Fruit fly (Drosophila melanogaster) whole organism: ENCODE data around the gene CG31606.
A peak's percentile ranks its signal among the peaks of the same experiment; 100 is the strongest.

ENCODE experiments used
- CG8478 ChIP-seq: fragments of >200 bp; optimal IDR thresholded peaks from 2 replicates; lab custom pipeline; 2018; ENCODE audit warnings: inconsistent platforms
- Dll ChIP-seq: fragments of >200 bp; optimal IDR thresholded peaks from 2 replicates; lab custom pipeline; 2017
- EcR ChIP-seq, 2 experiments: fragments of >200 bp; optimal IDR thresholded peaks; 2 replicates each; lab custom pipeline; 2017; ENCODE audit warnings: missing biosample characterization in 2 of 2, missing genetic modification characterization in 2 of 2, missing genetic modification reagents in 2 of 2
- pan ChIP-seq: fragments of >200 bp; optimal IDR thresholded peaks from 2 replicates; lab custom pipeline; 2017
- psq ChIP-seq: fragments of >200 bp; optimal IDR thresholded peaks from 2 replicates; lab custom pipeline; 2017
- usp ChIP-seq: fragments of >200 bp; optimal IDR thresholded peaks from 2 replicates; lab custom pipeline; 2017; ENCODE audit warnings: missing biosample characterization, missing genetic modification characterization, mixed read lengths

Gene CG31606

DNA sequence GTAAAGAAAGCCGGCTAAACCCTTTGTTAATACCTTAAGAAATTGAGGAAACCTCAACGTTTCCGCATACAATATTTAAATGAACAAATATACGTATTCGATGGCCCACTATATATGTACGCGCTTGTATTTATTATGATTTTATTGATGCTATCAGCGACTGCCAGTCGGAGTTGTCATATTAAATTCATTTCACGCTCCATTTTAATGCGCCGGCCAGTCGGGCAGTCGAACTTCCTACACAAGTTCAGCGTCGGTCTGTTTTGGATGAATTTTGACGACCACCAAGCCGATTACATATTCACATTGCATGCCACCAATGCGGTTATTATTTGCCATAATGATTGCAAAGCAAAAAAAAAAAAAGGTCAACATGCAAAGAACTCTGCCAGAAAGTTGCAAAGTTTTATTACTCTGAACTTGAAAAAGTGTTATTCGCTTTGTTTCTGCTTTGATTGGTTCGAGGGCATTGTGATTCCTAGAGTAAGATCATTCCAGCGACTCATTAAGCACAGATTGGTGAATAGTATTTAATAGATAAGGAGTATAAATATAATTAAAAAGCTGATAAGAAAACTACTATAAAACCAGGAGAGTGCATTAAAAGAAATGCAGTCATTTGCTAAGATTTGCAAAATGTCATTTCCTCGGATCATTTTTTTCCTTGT lies at the start of gene CG31606:
CG31606 (plus strand) TSS at position 618 of the 668 bp plus-strand sequence.
- no peak for TF ChIP-seq usp (GFP tag; lab: Kevin White, UChicago)
- TF ChIP-seq EcR (GFP tag; optimal IDR thresholded peaks at IDR 0.05; lab: Kevin White, UChicago), result no peak
- no peak for TF ChIP-seq pan (lab: Kevin White, UChicago)
- no peak for TF ChIP-seq Dll (lab: Kevin White, UChicago)
- no peak for TF ChIP-seq CG8478 (lab: Kevin White, UChicago)
- TF ChIP-seq psq (lab: Kevin White, UChicago), result no peak

dm6 chr2L:8097964-8098945 lies 49.2 kb upstream of the CG31606 start:
- TF ChIP-seq psq (lab: Kevin White, UChicago) (no peak), pan (lab: Kevin White, UChicago) (no peak), EcR (GFP tag; optimal IDR thresholded peaks at IDR 0.05; lab: Kevin White, UChicago) (no peak), usp (GFP tag; lab: Kevin White, UChicago) (no peak), CG8478 (lab: Kevin White, UChicago) (no peak), Dll (lab: Kevin White, UChicago) (no peak)

dm6 chr2L:8099050-8099449 lies 48.4 kb upstream of the CG31606 start:
- no peak for TF ChIP-seq psq (lab: Kevin White, UChicago)
- no peak for TF ChIP-seq Dll (lab: Kevin White, UChicago)
- TF ChIP-seq CG8478 (lab: Kevin White, UChicago), result no peak

dm6 chr2L:8099615-8100375 lies 47.6 kb upstream of the CG31606 start:
- TF ChIP-seq EcR (GFP tag; optimal IDR thresholded peaks at IDR 0.05; lab: Kevin White, UChicago) (no peak), psq (lab: Kevin White, UChicago) (no peak), Dll (lab: Kevin White, UChicago) (no peak), pan (lab: Kevin White, UChicago) (no peak), usp (GFP tag; lab: Kevin White, UChicago) (no peak), CG8478 (lab: Kevin White, UChicago) (peak; percentile 23)

DNA sequence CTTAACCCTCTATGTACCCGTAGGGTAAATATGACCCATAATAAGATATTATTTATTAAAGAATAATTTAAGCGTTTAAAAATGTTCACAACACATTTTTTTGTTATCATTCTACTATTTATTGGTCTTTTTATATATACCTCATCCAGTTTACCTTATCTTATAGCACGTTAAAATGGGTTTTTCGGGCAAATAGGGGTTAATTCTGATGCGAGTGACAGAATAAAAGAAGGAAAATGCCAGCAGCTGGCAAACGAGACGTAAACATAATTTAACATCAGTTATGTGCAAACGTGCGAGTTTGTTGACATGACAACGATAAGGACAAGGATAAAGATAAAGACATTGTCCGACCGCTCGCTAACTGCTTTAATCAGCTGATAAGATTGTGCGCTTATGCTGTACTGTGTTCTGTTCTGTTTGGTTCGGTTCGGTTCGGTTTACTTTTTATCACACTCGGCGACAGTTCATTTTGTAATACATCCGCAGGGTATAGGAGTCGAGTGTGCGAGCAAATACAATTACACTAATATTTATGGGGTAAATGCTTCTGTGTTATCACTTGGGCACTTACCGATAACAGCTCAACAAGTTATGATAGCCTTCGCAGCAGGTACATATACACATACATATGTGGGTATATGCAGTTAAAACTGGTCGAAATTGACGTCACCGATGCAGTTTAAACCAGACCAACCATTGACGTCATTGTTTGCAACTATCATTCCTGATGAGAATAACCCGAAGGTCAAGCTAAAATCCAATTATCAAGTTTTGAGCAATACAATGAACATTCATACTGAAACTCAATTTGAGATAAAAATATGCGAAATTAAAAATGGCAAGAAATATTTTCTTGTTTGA lies 46.7 kb upstream of the CG31606 start:
- TF ChIP-seq usp (GFP tag; lab: Kevin White, UChicago) (no peak), Dll (lab: Kevin White, UChicago) (no peak), pan (lab: Kevin White, UChicago) (no peak), EcR (GFP tag; optimal IDR thresholded peaks at IDR 0.05; lab: Kevin White, UChicago) (no peak), CG8478 (lab: Kevin White, UChicago) (no peak), psq (lab: Kevin White, UChicago) (no peak)

dm6 chr2L:8103073-8103472 lies 44.3 kb upstream of the CG31606 start:
- TF ChIP-seq Dll (lab: Kevin White, UChicago), result no peak
- TF ChIP-seq CG8478 (lab: Kevin White, UChicago), result no peak
- peak; percentile 46 for TF ChIP-seq pan (lab: Kevin White, UChicago)

dm6 chr2L:8104094-8104493 lies 43.3 kb upstream of the CG31606 start:
- TF ChIP-seq CG8478 (lab: Kevin White, UChicago) (peak; percentile 49), psq (lab: Kevin White, UChicago) (no peak)

DNA sequence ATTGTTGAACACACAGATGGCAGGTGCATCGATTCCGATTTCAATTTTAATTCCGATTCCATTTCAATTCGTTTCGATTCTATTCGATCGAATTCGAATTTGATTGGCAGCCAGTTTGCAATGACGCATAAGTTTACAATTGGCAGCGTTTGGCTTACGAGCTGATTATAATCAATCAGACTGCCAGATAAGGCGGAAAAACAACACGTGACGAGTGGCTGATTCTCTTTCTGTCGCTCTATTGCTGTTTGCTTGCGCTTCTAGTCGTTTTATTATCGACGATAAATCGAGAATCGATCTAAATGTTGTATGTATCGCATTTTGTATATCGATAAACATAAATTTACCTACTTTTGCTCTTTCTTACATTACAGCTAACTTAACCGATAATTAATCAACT lies 42.7 kb upstream of the CG31606 start:
- TF ChIP-seq Dll (lab: Kevin White, UChicago) (no peak), pan (lab: Kevin White, UChicago) (no peak), psq (lab: Kevin White, UChicago) (no peak), usp (GFP tag; lab: Kevin White, UChicago) (no peak), CG8478 (lab: Kevin White, UChicago) (no peak), EcR (GFP tag; optimal IDR thresholded peaks at IDR 0.05; lab: Kevin White, UChicago) (no peak)

DNA sequence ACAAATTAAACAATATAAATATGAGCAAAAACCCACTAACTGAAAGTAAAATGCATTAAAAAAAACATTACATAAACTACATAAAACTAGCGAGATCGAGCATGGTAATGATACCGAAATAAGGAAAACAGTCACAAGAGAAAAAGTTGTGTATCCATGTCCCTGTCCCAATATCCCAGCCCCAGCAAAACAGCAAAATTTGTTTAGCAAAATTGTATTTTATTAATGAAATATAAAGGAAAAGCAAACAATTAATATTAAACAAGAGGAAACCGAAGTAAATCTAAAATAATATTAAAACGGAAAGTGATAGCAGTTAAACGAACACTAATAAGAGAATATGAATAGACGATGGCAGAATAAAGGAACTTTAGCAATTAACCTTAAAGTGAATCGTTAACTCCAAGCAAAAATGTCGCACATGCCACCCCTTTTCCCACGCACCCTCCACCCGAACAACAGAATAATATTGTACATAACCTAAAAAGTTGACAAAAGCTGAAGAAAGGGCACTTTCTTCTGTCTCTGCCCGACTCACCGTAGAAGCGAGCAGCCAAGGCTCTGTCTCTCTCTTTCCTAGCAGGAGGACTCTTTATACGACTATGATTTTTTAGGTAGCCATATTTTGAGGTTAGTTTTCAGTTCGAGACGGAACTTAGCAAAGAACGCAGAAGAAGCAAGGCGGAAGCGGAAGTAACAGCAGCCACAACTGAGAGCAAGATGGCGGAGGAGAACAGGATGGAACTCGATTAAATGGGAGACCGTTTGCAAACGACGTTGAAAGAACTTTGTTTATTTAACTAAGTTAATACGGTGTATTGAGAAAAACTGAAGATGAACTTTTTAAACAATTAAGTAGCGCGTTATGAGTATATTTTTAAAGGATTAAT lies 36.6 kb upstream of the CG31606 start:
- TF ChIP-seq Dll (lab: Kevin White, UChicago) (no peak), pan (lab: Kevin White, UChicago) (no peak), usp (GFP tag; lab: Kevin White, UChicago) (no peak), EcR (GFP tag; optimal IDR thresholded peaks at IDR 0.05; lab: Kevin White, UChicago) (no peak), CG8478 (lab: Kevin White, UChicago) (no peak), psq (lab: Kevin White, UChicago) (no peak)
